Fruit fly (Drosophila melanogaster): ENCODE data around the gene CG4497.
A peak's percentile ranks its signal among the peaks of the same experiment; 100 is the strongest.

Gene CG4497

DNA sequence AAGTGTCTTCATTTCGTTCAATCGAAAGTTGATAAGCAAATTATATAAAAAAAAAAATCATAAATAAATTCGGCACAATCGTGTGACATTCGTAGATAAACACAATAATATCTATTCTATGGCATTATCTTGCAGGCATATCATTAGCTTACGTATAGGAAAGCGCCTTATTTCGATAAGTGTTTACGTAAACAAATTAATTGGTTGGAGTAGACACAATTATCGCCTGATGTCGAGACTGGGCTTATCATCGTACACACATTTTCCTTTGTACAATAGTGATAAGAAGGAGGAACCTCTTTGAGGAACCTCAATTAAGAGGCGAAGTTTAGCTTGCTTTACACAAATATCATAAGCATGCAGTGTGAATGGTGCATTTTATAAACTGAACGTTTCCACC is 20.5 kb upstream of the CG4497 start:
- no peak for TF ChIP-seq CTCF (optimal IDR thresholded peaks at IDR 0.05)

DNA sequence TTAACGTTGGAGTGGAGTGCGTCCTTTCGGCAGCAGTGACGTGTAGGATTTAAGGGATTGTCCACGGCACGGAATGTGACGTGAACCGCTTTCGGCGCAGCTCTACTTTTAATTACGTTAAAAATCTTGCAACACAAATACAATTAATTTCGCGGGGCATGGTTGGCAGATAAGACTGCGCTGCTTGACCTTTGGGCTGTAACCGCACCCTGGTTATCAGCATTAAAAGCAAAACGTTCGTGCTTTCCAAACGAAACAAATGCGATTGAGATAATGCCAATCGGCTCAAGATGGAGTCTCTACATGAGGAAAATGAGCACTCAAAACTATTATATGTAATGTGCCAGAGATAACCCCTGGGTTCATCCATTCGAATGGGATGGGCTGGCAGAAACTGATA is 19.1 kb upstream of the CG4497 start:
- TF ChIP-seq CG8478 (optimal IDR thresholded peaks at IDR 0.05) = no peak
- no peak for TF ChIP-seq CTCF (optimal IDR thresholded peaks at IDR 0.05)

DNA sequence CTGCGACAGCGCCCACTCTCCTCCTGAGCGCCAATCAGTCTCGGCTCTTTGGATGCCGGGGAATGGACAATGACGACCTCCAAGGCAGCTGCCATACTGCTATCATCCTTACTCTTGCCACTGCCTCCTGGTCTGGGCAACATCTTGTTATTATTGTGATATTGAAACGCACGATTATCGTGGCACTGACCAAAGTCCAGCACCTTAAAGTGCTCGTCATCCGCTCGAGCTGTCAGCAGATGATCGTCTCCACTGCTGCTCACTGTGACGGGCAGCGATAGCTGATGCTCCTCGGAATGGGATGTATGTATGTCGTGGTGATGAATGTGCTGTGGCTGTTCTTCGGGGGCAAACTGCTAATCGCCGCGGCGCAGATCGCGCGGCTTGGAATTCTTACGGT is 13.3 kb upstream of the CG4497 start:
- no peak for TF ChIP-seq CTCF (optimal IDR thresholded peaks at IDR 0.05)
- no peak for TF ChIP-seq CG8478 (optimal IDR thresholded peaks at IDR 0.05)

DNA sequence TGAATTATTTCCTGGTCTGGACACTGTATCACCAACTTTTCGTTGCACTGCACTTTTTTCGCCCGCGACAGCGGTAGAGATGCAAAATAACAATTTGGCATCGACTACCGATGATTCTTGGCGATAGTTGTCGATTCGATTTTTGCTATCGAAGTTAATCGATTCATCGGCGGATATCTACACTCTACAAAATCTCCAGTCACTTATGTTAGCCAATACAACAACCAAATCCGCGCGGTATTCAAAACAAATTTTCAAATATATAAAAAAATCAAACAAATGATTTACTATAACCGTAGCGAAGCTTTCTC is 9.7 kb upstream of the CG4497 start, which contains the start of gene CG4502:
Gene CG4502 (minus strand): TSS at position 93 of the 311 bp plus-strand sequence.
- TF ChIP-seq CTCF (optimal IDR thresholded peaks at IDR 0.05) (peak; percentile 11 to 47), CG8478 (optimal IDR thresholded peaks at IDR 0.05) (no peak)

DNA sequence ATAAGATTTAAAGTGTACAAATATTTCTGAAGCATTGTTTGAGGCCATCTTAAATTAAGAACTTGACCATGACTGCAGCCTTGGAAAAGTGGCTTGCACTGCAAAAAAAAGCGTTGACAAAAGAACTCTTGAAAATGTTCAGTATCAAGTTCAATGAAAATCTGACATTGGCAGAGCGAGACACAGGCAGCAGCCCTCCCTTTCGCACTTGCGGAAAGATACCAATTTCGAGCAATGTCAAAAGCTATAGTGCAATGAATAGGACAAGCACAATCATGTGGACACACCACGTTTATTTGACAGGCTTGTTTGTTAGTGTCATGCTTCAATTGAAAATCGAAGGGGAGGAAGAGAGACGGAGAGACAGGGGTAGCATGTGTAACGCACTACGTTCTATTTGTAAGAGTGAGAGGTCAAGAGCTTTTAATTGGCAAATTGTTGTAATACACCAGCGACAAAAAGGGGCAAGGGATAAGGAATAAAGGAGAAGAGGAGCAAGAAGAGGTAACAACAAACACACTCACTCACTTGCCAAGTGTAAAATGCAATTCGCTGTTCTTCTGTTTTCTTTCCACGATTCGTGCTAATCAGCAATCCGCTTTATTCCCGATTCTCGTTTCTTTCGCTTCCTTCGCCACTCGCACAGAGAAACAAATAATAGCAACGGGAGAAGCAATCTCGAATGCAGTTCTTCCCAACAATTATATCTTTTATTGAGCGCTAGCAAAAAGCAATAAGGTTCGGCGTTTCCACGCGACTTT is 9.2 kb upstream of the CG4497 start:
- no peak for TF ChIP-seq CTCF (optimal IDR thresholded peaks at IDR 0.05)
- TF ChIP-seq CG8478 (optimal IDR thresholded peaks at IDR 0.05) = no peak

DNA sequence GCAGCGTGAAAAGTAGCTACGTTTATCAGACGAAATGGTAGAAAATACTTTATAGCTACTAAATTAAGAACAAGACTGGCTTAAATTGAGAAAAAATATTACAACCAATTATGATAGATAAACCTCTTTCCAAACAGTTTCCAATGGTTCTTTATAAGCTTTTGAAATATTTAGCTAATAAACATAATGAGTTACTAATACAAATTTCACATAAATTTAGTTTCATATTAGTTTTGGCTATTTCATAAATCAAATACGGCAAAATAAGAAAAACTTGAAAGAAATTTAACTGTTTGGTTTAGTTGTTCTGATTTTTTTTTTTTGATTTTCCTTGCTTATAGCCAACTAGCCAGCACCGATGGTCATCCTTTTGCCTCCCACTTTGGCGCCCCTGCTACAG is 5.8 kb upstream of the CG4497 start:
- TF ChIP-seq CTCF (optimal IDR thresholded peaks at IDR 0.05) (no peak), CG8478 (optimal IDR thresholded peaks at IDR 0.05) (no peak)

DNA sequence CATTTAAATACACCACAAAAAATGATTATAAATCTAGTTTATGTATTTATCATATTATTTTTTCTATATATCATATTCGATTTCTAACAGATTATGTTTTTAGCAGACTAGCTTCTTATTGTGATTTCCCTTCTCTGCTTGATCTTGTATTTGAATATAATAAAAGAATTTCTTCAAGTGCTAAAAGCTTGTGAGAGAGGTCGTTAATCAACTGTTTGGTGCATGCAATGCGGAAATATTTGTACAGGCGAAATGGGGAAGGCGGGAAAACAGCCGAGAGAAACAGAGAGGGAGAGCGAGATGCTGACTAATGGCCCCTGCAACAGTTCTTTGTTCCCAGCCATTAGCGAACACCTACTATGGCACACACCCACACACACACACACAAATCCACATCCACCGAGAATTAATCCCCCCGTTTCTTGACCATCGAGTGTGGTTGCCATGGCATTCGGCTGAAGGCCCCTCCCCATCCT is 5.3 kb upstream of the CG4497 start:
- no peak for TF ChIP-seq CG8478 (optimal IDR thresholded peaks at IDR 0.05)
- no peak for TF ChIP-seq CTCF (optimal IDR thresholded peaks at IDR 0.05)

DNA sequence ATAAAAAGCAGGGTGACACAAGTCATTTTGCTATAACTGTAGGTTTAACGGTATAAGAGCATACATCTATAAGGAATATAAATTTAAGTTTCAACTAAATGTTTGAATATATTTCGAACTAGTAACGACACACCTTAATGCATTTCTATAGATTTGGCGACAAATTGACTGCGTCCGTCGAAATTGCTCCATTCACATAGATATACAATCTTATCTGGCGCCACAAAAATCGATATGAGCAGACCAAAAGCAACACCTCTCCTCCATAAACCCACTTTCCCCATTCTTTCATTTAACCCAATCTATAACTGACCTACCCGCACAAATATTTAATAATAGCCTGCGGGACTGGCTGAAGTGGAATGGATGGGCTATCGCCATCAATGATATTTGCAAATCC is 4.2 kb upstream of the CG4497 start:
- no peak for TF ChIP-seq CG8478 (optimal IDR thresholded peaks at IDR 0.05)
- TF ChIP-seq CTCF (optimal IDR thresholded peaks at IDR 0.05) = no peak

DNA sequence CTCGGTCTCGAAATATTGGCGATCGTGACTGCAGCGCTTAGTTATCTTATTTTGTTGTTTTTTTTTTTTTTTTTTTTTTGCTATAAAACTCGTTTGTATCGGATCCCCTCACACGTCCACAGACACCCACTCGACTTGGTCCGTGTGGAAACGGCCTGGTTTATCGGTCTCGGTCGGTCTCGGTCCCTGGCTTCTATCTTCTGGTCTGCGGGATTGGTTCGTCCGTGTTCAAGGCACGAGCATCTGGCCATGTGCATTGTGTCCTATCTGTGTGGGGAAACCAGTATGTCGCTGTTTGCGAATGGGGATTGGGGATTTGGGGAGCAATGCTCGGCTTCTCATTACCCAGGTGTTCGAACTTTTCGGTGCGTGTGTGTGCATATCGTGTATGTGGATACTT is 4.7 kb downstream of the CG4497 start, which contains the start of gene CG4496:
Gene CG4496 (minus strand): TSS at position 337 of the 400 bp plus-strand sequence.
- TF ChIP-seq CTCF (optimal IDR thresholded peaks at IDR 0.05) (no peak), CG8478 (optimal IDR thresholded peaks at IDR 0.05) (no peak)

DNA sequence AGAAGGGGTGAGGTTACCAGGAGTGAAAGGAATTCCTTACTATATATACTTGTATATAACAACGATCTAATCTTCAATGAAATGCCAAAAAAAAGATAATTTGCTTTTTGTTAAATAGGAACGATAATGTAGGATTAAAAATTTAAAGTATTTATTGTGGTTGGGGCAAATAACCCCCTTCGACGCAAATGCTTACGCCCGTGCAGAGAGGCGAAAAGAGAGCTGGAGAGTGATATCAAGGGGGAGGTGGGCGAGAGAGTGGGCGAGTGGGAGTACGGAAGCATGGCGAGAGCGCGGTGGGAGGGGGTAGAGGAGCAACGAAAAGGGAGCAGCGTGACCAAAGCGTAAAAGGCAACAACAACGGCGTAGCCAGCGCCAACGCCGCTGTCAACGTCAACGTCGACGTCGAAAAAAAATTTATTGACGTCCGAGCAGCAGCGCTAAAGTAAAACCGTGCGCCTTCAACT is 5.8 kb downstream of the CG4497 start:
- TF ChIP-seq CG8478 (optimal IDR thresholded peaks at IDR 0.05) (no peak), CTCF (optimal IDR thresholded peaks at IDR 0.05) (no peak)

DNA sequence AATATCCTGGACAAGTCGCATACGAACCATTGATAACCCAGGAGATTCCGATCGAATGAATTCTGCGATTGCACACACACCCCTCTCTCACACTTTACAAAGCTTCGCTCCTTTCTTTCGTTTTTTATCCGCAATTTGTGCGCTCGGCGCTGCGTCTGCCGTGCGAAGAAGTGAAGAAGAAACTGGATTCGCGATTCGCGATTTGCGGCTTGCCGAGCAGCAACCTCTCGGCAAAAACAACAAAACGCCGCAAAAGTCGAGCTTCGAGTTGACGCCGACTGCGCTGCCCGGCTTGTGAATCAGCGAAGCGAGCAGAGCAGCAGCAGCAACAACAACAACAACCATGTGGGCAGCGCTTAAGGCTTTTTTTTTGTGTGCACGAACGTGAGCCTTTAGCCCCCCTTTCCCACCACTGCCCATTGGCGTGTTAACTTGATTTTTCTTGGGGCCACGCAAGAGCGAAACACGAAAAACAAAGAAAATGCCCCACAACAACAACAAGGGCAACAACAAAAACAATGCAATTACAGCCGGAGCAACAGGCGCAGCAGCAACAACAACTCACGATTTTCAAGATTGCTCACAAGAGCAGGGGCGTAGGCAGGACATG is 6.4 kb downstream of the CG4497 start:
- TF ChIP-seq CTCF (optimal IDR thresholded peaks at IDR 0.05) (no peak), CG8478 (optimal IDR thresholded peaks at IDR 0.05) (no peak)

DNA sequence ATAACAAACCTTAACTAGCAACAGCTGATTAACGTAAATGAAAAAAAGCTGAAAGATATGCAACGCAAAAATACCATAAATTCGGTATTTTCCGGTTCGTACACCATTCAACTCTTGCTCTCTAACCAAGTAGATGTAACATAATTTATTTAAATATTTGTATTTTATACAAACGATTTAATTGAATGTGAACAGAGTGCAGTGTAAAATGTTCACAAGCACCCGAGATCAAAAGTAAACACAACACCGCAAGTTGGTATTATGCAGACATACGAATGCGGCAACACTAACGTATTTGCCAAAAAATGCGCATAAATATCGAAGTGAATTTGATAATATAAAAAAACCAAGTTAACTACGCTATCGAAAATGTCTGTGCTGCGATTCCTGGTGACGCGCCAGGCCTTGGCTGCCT is 12.4 kb downstream of the CG4497 start, which contains the start of gene MICU1:
Gene MICU1 (plus strand): TSS at position 257 of the 415 bp plus-strand sequence.
- no peak for TF ChIP-seq CG8478 (optimal IDR thresholded peaks at IDR 0.05)
- TF ChIP-seq CTCF (optimal IDR thresholded peaks at IDR 0.05) = no peak

DNA sequence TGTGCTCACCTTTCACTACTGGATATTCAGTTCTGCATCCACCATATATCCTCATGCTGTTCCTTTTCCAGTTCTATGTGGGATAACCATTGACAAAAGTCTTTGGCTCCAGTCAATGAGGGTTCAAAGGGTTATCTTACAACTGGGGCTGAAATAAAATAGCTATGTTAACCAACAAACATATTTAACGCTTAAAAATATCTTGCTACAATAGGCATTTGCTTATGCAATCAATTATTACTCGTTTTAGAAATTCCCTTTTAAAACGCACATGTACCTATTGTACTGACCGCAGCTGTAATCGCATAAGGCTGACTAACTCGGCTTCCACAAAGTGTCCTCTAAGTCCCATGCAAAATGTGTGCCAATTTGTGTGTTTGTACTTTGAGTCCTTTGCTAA is 15.1 kb downstream of the CG4497 start:
- TF ChIP-seq CTCF (optimal IDR thresholded peaks at IDR 0.05) (no peak), CG8478 (optimal IDR thresholded peaks at IDR 0.05) (no peak)

DNA sequence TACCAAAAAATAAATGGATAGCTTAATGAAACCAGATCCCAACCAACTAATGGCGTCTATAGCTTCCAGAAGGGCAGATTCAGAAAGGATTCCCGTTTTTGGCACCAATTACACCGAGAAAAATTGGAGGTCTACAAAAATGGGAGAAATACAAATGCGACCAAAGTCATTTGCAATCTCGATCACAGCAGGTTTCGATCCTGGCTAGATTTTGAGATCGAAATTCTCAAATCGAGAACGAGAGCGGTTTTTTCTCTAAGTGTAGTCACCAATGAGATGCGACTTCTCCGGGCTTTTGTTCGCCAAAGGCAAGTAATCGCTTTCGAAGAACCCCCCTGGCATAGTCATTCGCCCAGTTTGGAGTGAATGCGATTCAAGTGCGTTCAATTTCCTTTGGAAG is 18.6 kb downstream of the CG4497 start:
- TF ChIP-seq CTCF (optimal IDR thresholded peaks at IDR 0.05) (no peak), CG8478 (optimal IDR thresholded peaks at IDR 0.05) (no peak)

DNA sequence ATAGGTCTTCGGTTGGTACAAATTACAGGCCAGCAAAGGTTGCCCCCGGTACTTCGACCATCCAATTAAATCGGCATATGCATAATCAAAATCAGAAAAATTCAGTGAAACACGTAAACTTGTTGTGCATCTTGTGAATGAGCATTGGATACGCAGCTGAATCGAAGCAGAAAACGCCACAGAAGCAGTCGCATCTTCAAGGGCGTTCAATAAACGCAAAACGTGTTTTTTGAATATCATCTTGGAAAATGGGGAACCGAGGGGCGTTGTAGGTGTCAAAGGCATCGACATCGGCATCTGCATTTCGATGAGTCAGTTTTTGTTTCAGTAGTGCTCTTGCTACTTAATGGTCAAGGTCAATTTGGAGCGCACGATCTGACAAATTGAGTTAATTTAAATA is 20.0 kb downstream of the CG4497 start:
- TF ChIP-seq CTCF (optimal IDR thresholded peaks at IDR 0.05) (no peak), CG8478 (optimal IDR thresholded peaks at IDR 0.05) (no peak)

DNA sequence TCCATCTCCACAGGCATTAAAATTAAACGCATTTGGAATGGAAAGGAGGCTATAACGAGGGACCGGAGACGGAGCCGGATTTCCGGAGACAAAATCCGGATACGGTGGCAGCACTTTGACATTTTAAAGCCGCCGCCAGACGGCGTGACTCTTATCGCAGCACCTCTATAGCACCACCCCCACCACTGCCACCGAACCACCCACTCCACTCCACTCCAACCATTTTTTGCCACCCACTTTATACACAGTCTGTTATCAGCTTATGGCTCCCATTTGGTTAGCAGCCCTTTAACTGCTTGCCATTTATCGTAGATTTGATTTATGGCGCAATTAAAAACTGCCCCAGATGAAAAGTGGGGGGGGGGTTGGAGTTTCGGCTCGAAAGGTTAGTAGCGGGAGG is 25.4 kb downstream of the CG4497 start:
- no peak for TF ChIP-seq CTCF (optimal IDR thresholded peaks at IDR 0.05)
- no peak for TF ChIP-seq CG8478 (optimal IDR thresholded peaks at IDR 0.05)
